Worm (Caenorhabditis elegans) whole organism, L4 larva: ENCODE data around the gene faah-1.
A peak's percentile ranks its signal among the peaks of the same experiment; 100 is the strongest.

Source experiments
- F37D6.2 ChIP-seq: sonication (generic microtip); optimal IDR thresholded peaks from 2 replicates; lab custom pipeline; 2016; ENCODE audit warnings: mild to moderate bottlenecking, missing genetic modification characterization, missing compliant biosample characterization
- ama-1 ChIP-seq: fragments of 150-350 bp; optimal IDR thresholded peaks from 2 replicates; lab custom pipeline; 2014; ENCODE audit warnings: inconsistent platforms, mixed read lengths
- fkh-10 ChIP-seq: fragments of 150-350 bp; optimal IDR thresholded peaks from 2 replicates; lab custom pipeline; 2014; ENCODE audit warnings: missing biosample characterization, missing genetic modification reagents, missing genetic modification characterization
- fos-1 ChIP-seq: fragments of 150-350 bp; optimal IDR thresholded peaks from 2 replicates; lab custom pipeline; 2014; ENCODE audit warnings: missing biosample characterization, missing genetic modification characterization
- lim-7 ChIP-seq: fragments of 200-800 bp; sonication (Bioruptor generic); IDR thresholded peaks from 2 replicates; pipeline ENCODE4 v1.3.6; 2022; ENCODE audit warnings: missing genetic modification characterization, missing compliant biosample characterization
- mep-1 ChIP-seq: fragments of 150-350 bp; sonication (generic microtip); optimal IDR thresholded peaks from 3 replicates; lab custom pipeline; 2014; ENCODE audit warnings: missing biosample characterization, missing genetic modification characterization

ce11 chrIV:8183313-8183712 lies 24.1 kb downstream of the faah-1 start:
- TF ChIP-seq fos-1 (tag; lab: Kevin White, UChicago) (no peak), ama-1 (lab: Kevin White, UChicago) (no peak), F37D6.2 (tag; lab: Kevin White, UChicago) (peak; percentile 3), mep-1 (peak; percentile 58), fkh-10 (peak; percentile 65), lim-7 (no peak)
